Worm (Caenorhabditis elegans): ENCODE data around the gene dpy-27.

DNA sequence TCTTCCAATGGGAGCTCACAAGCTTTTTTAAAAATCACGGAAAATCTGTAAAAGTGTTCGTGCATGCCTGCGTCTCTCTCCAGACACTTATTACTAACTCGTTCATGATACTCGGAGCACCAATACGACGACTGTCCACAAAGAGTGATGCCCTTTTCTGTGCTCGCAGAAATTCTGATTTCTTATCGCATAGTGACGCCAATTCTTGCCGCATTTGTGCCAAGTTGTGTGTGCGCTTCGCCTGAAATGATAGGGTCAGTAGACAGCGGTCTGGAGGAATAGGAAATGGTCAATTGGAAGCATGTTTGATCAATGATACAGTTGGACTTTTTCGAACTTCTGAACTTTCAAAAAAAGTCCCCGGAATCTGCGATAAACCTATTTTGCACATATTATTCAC, 55.4 kb downstream of the dpy-27 start:
- TF ChIP-seq snpc-4 (tag; optimal IDR thresholded peaks at IDR 0.05) (no peak), nhr-11 (tag; optimal IDR thresholded peaks at IDR 0.05) (no peak), aly-2 (tag; optimal IDR thresholded peaks at IDR 0.05) (no peak), mml-1 (tag; optimal IDR thresholded peaks at IDR 0.05) (no peak), lin-39 (tag; optimal IDR thresholded peaks at IDR 0.05) (no peak), ztf-11 (tag; optimal IDR thresholded peaks at IDR 0.05) (no peak), sea-2 (GFP tag; optimal IDR thresholded peaks at IDR 0.05) (no peak), nhr-77 (tag; optimal IDR thresholded peaks at IDR 0.05) (no peak), nhr-28 (tag; optimal IDR thresholded peaks at IDR 0.05) (no peak), egl-27 (tag; optimal IDR thresholded peaks at IDR 0.05) (no peak), fkh-10 (GFP tag; optimal IDR thresholded peaks at IDR 0.05) (no peak), tbx-2 (tag; optimal IDR thresholded peaks at IDR 0.05) (no peak), nhr-237 (tag; optimal IDR thresholded peaks at IDR 0.05) (no peak), R02D3.7 (tag; optimal IDR thresholded peaks at IDR 0.05) (no peak)
